Worm (Caenorhabditis elegans): ENCODE results near the gene ttr-52.

ttr-52 gene

DNA sequence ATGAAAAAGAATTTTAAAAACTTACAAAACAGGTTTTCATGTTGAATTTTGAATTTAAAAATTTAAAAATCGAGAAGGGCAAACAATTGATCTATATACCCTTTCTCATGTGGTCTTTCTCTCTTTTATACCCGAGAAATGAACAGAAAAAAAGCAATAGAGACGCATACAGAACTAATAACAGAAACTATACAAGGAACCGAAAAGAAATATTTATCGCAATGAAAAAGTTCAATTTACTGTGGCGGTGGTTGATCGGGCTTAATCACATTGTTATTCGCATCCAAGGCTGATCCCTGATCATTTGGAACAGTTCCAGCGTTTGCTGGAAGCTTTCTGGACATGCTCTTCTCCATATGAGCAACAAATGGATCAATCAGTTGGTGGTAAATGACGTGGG, 26.3 kb upstream of the ttr-52 start, which contains the start of gene T03F6.10:
TSS of gene T03F6.10 (minus strand) at position 101 of the 400 bp plus-strand sequence.
- TF ChIP-seq mml-1 (tag; optimal IDR thresholded peaks at IDR 0.05), result no peak
- TF ChIP-seq sea-2 (GFP tag; optimal IDR thresholded peaks at IDR 0.05), result no peak
- TF ChIP-seq nhr-28 (tag; optimal IDR thresholded peaks at IDR 0.05), result no peak
- no peak for TF ChIP-seq nhr-67 (tag; optimal IDR thresholded peaks at IDR 0.05)
- TF ChIP-seq ztf-11 (tag; optimal IDR thresholded peaks at IDR 0.05), result no peak
- no peak for TF ChIP-seq nhr-12 (tag; optimal IDR thresholded peaks at IDR 0.05)
- TF ChIP-seq mdl-1 (tag; optimal IDR thresholded peaks at IDR 0.05), result no peak
- no peak for TF ChIP-seq nfya-1 (tag; optimal IDR thresholded peaks at IDR 0.05; ENCODE audit: insufficient read depth)
- no peak for TF ChIP-seq hmg-11 (tag; optimal IDR thresholded peaks at IDR 0.05)

ce11 chrIII:13380196-13380595, 24.3 kb upstream of the ttr-52 start, which contains the start of gene T03F6.6:
T03F6.6 (minus strand) TSS chrIII:13380296.
- TF ChIP-seq unc-39 (tag; optimal IDR thresholded peaks at IDR 0.05), result no peak
- TF ChIP-seq nhr-43 (tag; optimal IDR thresholded peaks at IDR 0.05; ENCODE audit: poor library complexity, severe bottlenecking), result no peak
- no peak for TF ChIP-seq lin-39 (tag; optimal IDR thresholded peaks at IDR 0.05)
- TF ChIP-seq ceh-28 (tag; optimal IDR thresholded peaks at IDR 0.05), result no peak
- TF ChIP-seq ztf-11 (tag; optimal IDR thresholded peaks at IDR 0.05), result no peak
- no peak for TF ChIP-seq nhr-23 (tag; optimal IDR thresholded peaks at IDR 0.05)
- no peak for TF ChIP-seq elt-1 (tag; optimal IDR thresholded peaks at IDR 0.05)
- TF ChIP-seq daf-12 (tag; optimal IDR thresholded peaks at IDR 0.05), result no peak
- TF ChIP-seq nhr-28 (tag; optimal IDR thresholded peaks at IDR 0.05), result no peak
- TF ChIP-seq zag-1 (tag; optimal IDR thresholded peaks at IDR 0.05), result no peak
- no peak for TF ChIP-seq lsy-12 (tag; optimal IDR thresholded peaks at IDR 0.05)

- TF ChIP-seq fos-1 (tag; optimal IDR thresholded peaks at IDR 0.05) (no peak), elt-1 (tag; optimal IDR thresholded peaks at IDR 0.05) (peak; percentile 96), mml-1 (tag; optimal IDR thresholded peaks at IDR 0.05) (no peak)
Measured at ce11 chrIII:13380881-13381280, 23.6 kb upstream of the ttr-52 start.

ce11 chrIII:13381684-13382083, 22.8 kb upstream of the ttr-52 start:
- no peak for TF ChIP-seq ztf-11 (tag; optimal IDR thresholded peaks at IDR 0.05)
- peak; percentile 7 for TF ChIP-seq pha-4 (tag; optimal IDR thresholded peaks at IDR 0.05)

ce11 chrIII:13383159-13383558, 21.4 kb upstream of the ttr-52 start:
- TF ChIP-seq ztf-4 (tag; optimal IDR thresholded peaks at IDR 0.05) (no peak), mdl-1 (tag; optimal IDR thresholded peaks at IDR 0.05) (no peak), elt-2 (tag; optimal IDR thresholded peaks at IDR 0.05) (no peak)

DNA sequence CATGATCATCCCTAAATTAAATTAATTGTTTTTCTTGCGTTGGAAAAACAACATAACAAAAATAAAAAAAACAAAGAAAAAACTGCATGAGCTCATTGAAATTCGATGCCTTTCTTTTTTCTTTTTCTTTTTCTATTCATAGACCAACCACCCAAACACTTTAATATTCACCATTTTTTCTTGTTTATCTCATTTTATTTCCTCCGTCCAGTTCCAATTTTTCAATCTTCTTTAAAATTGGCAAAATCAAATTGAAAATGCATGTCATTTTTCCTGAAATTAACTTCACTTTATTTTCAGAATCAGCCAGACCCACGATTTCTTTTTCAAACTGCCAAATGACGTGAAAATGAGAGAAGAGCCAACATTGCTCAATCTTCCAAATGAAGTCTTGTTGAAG, 18.7 kb upstream of the ttr-52 start, which contains the start of gene T03F6.4:
TSS of gene T03F6.4 (plus strand) at position 301 of the 400 bp plus-strand sequence.
- TF ChIP-seq ZK546.5 (tag; optimal IDR thresholded peaks at IDR 0.05), result no peak
- TF ChIP-seq fkh-2 (tag; optimal IDR thresholded peaks at IDR 0.05), result no peak
- TF ChIP-seq nhr-28 (tag; optimal IDR thresholded peaks at IDR 0.05), result no peak
- TF ChIP-seq lin-15B (tag; optimal IDR thresholded peaks at IDR 0.05), result no peak
- no peak for TF ChIP-seq skn-1 (tag; optimal IDR thresholded peaks at IDR 0.05)
- no peak for TF ChIP-seq nhr-43 (tag; optimal IDR thresholded peaks at IDR 0.05; ENCODE audit: poor library complexity, severe bottlenecking)

DNA sequence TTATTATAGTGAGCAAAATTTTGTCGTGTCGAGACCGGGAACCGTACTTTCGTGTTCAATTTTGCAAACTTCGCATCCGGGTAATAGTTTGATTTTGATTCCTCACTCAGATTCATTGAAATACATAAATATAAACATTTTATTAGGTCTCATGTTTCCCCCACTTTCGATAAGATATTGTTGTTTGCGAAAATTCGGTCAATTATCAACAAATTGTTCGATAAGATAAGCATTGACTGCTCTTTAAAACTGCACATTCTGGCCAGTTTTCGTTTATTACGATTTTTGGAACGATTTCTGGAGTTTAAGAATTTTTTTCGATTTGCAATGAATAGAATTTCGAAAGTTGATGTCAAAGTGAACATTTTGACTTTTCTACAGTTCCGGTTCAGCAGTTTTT, 15.9 kb upstream of the ttr-52 start:
- TF ChIP-seq nhr-237 (tag; optimal IDR thresholded peaks at IDR 0.05) (no peak), pha-4 (tag; optimal IDR thresholded peaks at IDR 0.05) (peak; percentile 47), elt-2 (tag; optimal IDR thresholded peaks at IDR 0.05) (peak; percentile 85)

DNA sequence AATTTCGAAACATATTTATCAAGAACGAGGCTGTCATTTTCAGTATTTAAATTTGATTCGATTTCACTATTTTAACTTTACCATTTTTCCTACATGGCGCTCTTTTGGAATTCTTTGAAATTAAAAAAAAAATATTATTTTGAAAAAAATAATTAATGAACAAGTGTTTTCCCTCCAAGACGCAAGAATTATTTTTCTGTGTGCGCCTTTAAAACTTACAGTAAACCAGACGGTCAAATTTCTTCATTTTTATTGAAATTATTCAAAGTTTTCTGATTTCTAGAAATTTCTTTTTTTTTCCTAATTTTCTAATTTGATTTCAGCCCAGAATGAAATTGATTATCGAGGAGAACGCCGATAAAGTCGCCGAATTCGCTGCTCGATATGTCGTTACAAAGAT, 15.4 kb upstream of the ttr-52 start, which contains the start of gene T03F6.3:
TSS of gene T03F6.3 (plus strand) at position 318 of the 400 bp plus-strand sequence.
- TF ChIP-seq nhr-11 (tag; optimal IDR thresholded peaks at IDR 0.05) (no peak), tbx-2 (tag; optimal IDR thresholded peaks at IDR 0.05) (no peak), mdl-1 (tag; optimal IDR thresholded peaks at IDR 0.05) (no peak), nhr-77 (tag; optimal IDR thresholded peaks at IDR 0.05) (no peak), egl-27 (tag; optimal IDR thresholded peaks at IDR 0.05) (no peak), fkh-2 (tag; optimal IDR thresholded peaks at IDR 0.05) (no peak), pqm-1 (tag; optimal IDR thresholded peaks at IDR 0.05) (no peak), lin-15B (tag; optimal IDR thresholded peaks at IDR 0.05) (no peak), sea-2 (GFP tag; optimal IDR thresholded peaks at IDR 0.05) (no peak), pha-4 (tag; optimal IDR thresholded peaks at IDR 0.05) (no peak), ztf-11 (tag; optimal IDR thresholded peaks at IDR 0.05) (no peak), fkh-10 (GFP tag; optimal IDR thresholded peaks at IDR 0.05) (no peak), egl-5 (tag; optimal IDR thresholded peaks at IDR 0.05) (no peak), nhr-12 (tag; optimal IDR thresholded peaks at IDR 0.05) (no peak)

Measured in whole organism, L3 larva.